Fruit fly (Drosophila melanogaster) whole organism, pupa: Measurements from ENCODE around the gene CG33281.

ENCODE experiments used
- CG10348 ChIP-seq: fragments of 200-800 bp; sonication (Bioruptor generic); IDR thresholded peaks from 2 replicates; pipeline ENCODE4 v1.3.6; 2022; ENCODE audit warnings: missing biosample characterization, missing genetic modification characterization
- CG12605 ChIP-seq: fragments of 200-800 bp; sonication (Bioruptor generic); IDR thresholded peaks from 2 replicates; pipeline ENCODE4 v1.3.6; 2022; ENCODE audit warnings: missing biosample characterization, missing genetic modification characterization
- CG13204 ChIP-seq: fragments of 200-800 bp; sonication (Bioruptor generic); optimal IDR thresholded peaks from 2 replicates; lab custom pipeline; 2018; ENCODE audit warnings: missing biosample characterization, mild to moderate bottlenecking, missing genetic modification characterization, moderate library complexity
- CG14655 ChIP-seq: fragments of 200-800 bp; sonication (Bioruptor generic); optimal IDR thresholded peaks from 3 replicates; lab custom pipeline; 2017; ENCODE audit warnings: mild to moderate bottlenecking, missing biosample characterization, missing genetic modification reagents, missing genetic modification characterization
- CG15710 ChIP-seq: fragments of 200-800 bp; sonication (Bioruptor generic); optimal IDR thresholded peaks from 2 replicates; lab custom pipeline; 2018; ENCODE audit warnings: missing biosample characterization, mild to moderate bottlenecking, missing genetic modification characterization, moderate library complexity
- CG17806 ChIP-seq: fragments of 200-800 bp; sonication (Bioruptor generic); optimal IDR thresholded peaks from 2 replicates; lab custom pipeline; 2018; ENCODE audit warnings: missing biosample characterization, mild to moderate bottlenecking, missing genetic modification characterization, moderate library complexity
- CG32121 ChIP-seq: fragments of 200-800 bp; sonication (Bioruptor generic); IDR thresholded peaks from 2 replicates; pipeline ENCODE4 v1.3.6; 2022; ENCODE audit warnings: missing biosample characterization, missing genetic modification characterization
- CG34367 ChIP-seq: fragments of 200-800 bp; sonication (Bioruptor generic); optimal IDR thresholded peaks from 2 replicates; lab custom pipeline; 2018; ENCODE audit warnings: missing biosample characterization, mild to moderate bottlenecking, missing genetic modification characterization
- CG4496 ChIP-seq: fragments of 200-800 bp; sonication (Bioruptor generic); IDR thresholded peaks from 3 replicates; pipeline ENCODE4 v1.3.6; 2022; ENCODE audit warnings: missing biosample characterization, missing genetic modification characterization
- CG8159 ChIP-seq: fragments of 200-800 bp; sonication (Bioruptor generic); optimal IDR thresholded peaks from 3 replicates; lab custom pipeline; 2018; ENCODE audit warnings: missing biosample characterization, mild to moderate bottlenecking, missing genetic modification characterization, moderate library complexity
- CG8301 ChIP-seq: fragments of 200-800 bp; sonication (Bioruptor generic); optimal IDR thresholded peaks from 2 replicates; lab custom pipeline; 2018; ENCODE audit warnings: missing biosample characterization, mild to moderate bottlenecking, missing genetic modification characterization
- CG9948 ChIP-seq: fragments of 200-800 bp; sonication (Bioruptor generic); optimal IDR thresholded peaks from 2 replicates; lab custom pipeline; 2018; ENCODE audit warnings: missing biosample characterization, mild to moderate bottlenecking, missing genetic modification characterization, moderate library complexity
- D1 ChIP-seq: fragments of 200-800 bp; sonication (Bioruptor generic); optimal IDR thresholded peaks from 2 replicates; lab custom pipeline; 2018; ENCODE audit warnings: missing biosample characterization, mild to moderate bottlenecking, missing genetic modification characterization, moderate library complexity
- EcR ChIP-seq: fragments of 200-800 bp; sonication (Bioruptor generic); optimal IDR thresholded peaks from 3 replicates; lab custom pipeline; 2019; ENCODE audit warnings: missing biosample characterization, missing genetic modification characterization, mild to moderate bottlenecking, moderate library complexity, missing genetic modification reagents
- Ets98B ChIP-seq: fragments of 200-800 bp; sonication (Bioruptor generic); IDR thresholded peaks from 2 replicates; pipeline ENCODE4 v1.3.6; 2022; ENCODE audit warnings: missing biosample characterization, missing genetic modification characterization
- Pif1A ChIP-seq: fragments of 200-800 bp; sonication (Bioruptor generic); optimal IDR thresholded peaks from 3 replicates; lab custom pipeline; 2016; ENCODE audit warnings: missing biosample characterization, missing genetic modification characterization
- Pif1B ChIP-seq: fragments of 200-800 bp; sonication (Bioruptor generic); optimal IDR thresholded peaks from 3 replicates; lab custom pipeline; 2016; ENCODE audit warnings: missing biosample characterization, missing genetic modification characterization
- Snoo ChIP-seq: fragments of 200-800 bp; sonication (Bioruptor generic); optimal IDR thresholded peaks from 3 replicates; lab custom pipeline; 2017; ENCODE audit warnings: missing biosample characterization, mild to moderate bottlenecking, missing genetic modification characterization, inconsistent platforms
- fd96Ca ChIP-seq: fragments of 200-800 bp; sonication (Bioruptor generic); IDR thresholded peaks from 3 replicates; pipeline ENCODE4 v1.3.6; 2022; ENCODE audit warnings: missing biosample characterization, missing genetic modification characterization
- gl ChIP-seq: fragments of 200-800 bp; sonication (Bioruptor generic); optimal IDR thresholded peaks from 2 replicates; lab custom pipeline; 2018; ENCODE audit warnings: missing biosample characterization, mild to moderate bottlenecking, missing genetic modification characterization
- rn ChIP-seq: fragments of 200-800 bp; sonication (Bioruptor generic); IDR thresholded peaks from 2 replicates; pipeline ENCODE4 v1.3.6; 2022; ENCODE audit warnings: missing biosample characterization, missing genetic modification characterization

The CG33281 gene

dm6 chr2L:3355791-3356190 is 31.8 kb downstream of the CG33281 start:
- peak; percentile 47; the same call in 1 of the 3 replicates for TF ChIP-seq fd96Ca
- TF ChIP-seq CG8159 (tag; lab: Kevin White, UChicago): no peak
- TF ChIP-seq, all 21 proteins: peak for 1

- TF ChIP-seq CG17806 (peak; percentile 74), D1 (tag; lab: Kevin White, UChicago) (no peak), Pif1A (GFP tag; lab: Kevin White, UChicago) (peak; percentile 83), EcR (GFP tag; lab: Kevin White, UChicago) (peak; percentile 78), CG14655 (GFP tag; lab: Kevin White, UChicago) (no peak), CG15710 (peak; percentile 81), CG12605 (GFP tag; lab: Robert Waterston, UW) (0 out of 2 replicates have a peak, but pooled peaks have one; percentile 54), fd96Ca (0 out of 3 replicates have a peak, but pooled peaks have one; percentile 16), CG9948 (peak; percentile 72), CG32121 (GFP tag; lab: Robert Waterston, UW) (peak; percentile 52), Ets98B (GFP tag; lab: Robert Waterston, UW) (0 out of 2 replicates have a peak, but pooled peaks have one; percentile 22), Snoo (tag; lab: Kevin White, UChicago) (peak; percentile 20), CG10348 (GFP tag; lab: Robert Waterston, UW) (no peak), Pif1B (GFP tag; lab: Kevin White, UChicago) (peak; percentile 70), CG34367 (peak; percentile 80), CG8301 (tag; lab: Kevin White, UChicago) (peak; percentile 31), CG4496 (peak; percentile 52; the same call in 2 of the 3 replicates), CG13204 (GFP tag; lab: Kevin White, UChicago) (peak; percentile 96), rn (GFP tag; lab: Robert Waterston, UW) (no peak), CG8159 (tag; lab: Kevin White, UChicago) (peak; percentile 82), gl (tag; lab: Kevin White, UChicago) (peak; percentile 91)
- TF ChIP-seq, all 21 proteins: peak for 17
These were observed 32.2 kb downstream of the CG33281 start for dm6 chr2L:3356193-3356645.

- TF ChIP-seq CG14655 (GFP tag; lab: Kevin White, UChicago): no peak
- no peak for TF ChIP-seq CG12605 (GFP tag; lab: Robert Waterston, UW)
- no peak for TF ChIP-seq fd96Ca
- TF ChIP-seq CG32121 (GFP tag; lab: Robert Waterston, UW): no peak
- TF ChIP-seq EcR (GFP tag; lab: Kevin White, UChicago): no peak
- TF ChIP-seq CG17806: no peak
- no peak for TF ChIP-seq CG8159 (tag; lab: Kevin White, UChicago)
- no peak for TF ChIP-seq Pif1A (GFP tag; lab: Kevin White, UChicago)
- TF ChIP-seq Ets98B (GFP tag; lab: Robert Waterston, UW): no peak
- TF ChIP-seq CG13204 (GFP tag; lab: Kevin White, UChicago): no peak
These were observed 33.0 kb downstream of the CG33281 start, which contains the start of gene CG8838 for dm6 chr2L:3356790-3357696. TSS of gene CG8838 (plus strand) at chr2L:3357646.

DNA sequence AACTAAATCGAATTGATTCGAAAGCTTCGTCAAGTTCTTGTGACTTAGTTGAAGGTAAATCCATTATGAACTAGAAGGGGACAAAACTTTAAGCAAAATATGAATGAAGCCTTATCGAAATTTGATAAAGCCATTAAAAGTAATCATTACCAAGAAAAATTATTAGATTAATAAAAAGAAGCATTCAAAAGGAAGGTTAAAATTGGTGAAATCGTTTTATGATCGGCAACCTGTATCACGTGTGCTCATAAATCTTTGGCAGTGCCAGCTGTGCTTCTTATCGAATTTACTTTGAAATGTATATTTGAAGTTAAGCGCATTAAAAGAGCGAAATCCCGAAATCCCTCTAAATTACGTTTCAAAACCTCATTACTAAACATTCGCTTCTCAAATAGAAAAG is 37.8 kb downstream of the CG33281 start:
- TF ChIP-seq CG32121 (GFP tag; lab: Robert Waterston, UW) (no peak), CG12605 (GFP tag; lab: Robert Waterston, UW) (no peak), fd96Ca (no peak), CG14655 (GFP tag; lab: Kevin White, UChicago) (no peak), CG34367 (no peak), CG8301 (tag; lab: Kevin White, UChicago) (no peak), CG9948 (no peak), Snoo (tag; lab: Kevin White, UChicago) (no peak), CG13204 (GFP tag; lab: Kevin White, UChicago) (no peak), Pif1A (GFP tag; lab: Kevin White, UChicago) (no peak), gl (tag; lab: Kevin White, UChicago) (no peak), CG15710 (no peak), CG10348 (GFP tag; lab: Robert Waterston, UW) (no peak), EcR (GFP tag; lab: Kevin White, UChicago) (no peak), D1 (tag; lab: Kevin White, UChicago) (no peak), CG8159 (tag; lab: Kevin White, UChicago) (no peak), Pif1B (GFP tag; lab: Kevin White, UChicago) (no peak), CG17806 (no peak), rn (GFP tag; lab: Robert Waterston, UW) (no peak)

- TF ChIP-seq Pif1B (GFP tag; lab: Kevin White, UChicago) (no peak), Pif1A (GFP tag; lab: Kevin White, UChicago) (no peak), D1 (tag; lab: Kevin White, UChicago) (no peak), CG14655 (GFP tag; lab: Kevin White, UChicago) (no peak), fd96Ca (no peak), CG32121 (GFP tag; lab: Robert Waterston, UW) (no peak), rn (GFP tag; lab: Robert Waterston, UW) (no peak), EcR (GFP tag; lab: Kevin White, UChicago) (no peak), CG8159 (tag; lab: Kevin White, UChicago) (no peak), CG34367 (no peak)
These were observed 42.1 kb downstream of the CG33281 start for dm6 chr2L:3366043-3366679.
